Fruit fly (Drosophila melanogaster) whole organism, pupa: ENCODE results near the gene scro.

Experiments
- CG10348 ChIP-seq: fragments of 200-800 bp; sonication (Bioruptor generic); IDR thresholded peaks from 2 replicates; pipeline ENCODE4 v1.3.6; 2022; ENCODE audit warnings: missing biosample characterization, missing genetic modification characterization
- CG12605 ChIP-seq: fragments of 200-800 bp; sonication (Bioruptor generic); IDR thresholded peaks from 2 replicates; pipeline ENCODE4 v1.3.6; 2022; ENCODE audit warnings: missing biosample characterization, missing genetic modification characterization
- CG13204 ChIP-seq: fragments of 200-800 bp; sonication (Bioruptor generic); optimal IDR thresholded peaks from 2 replicates; lab custom pipeline; 2018; ENCODE audit warnings: missing biosample characterization, mild to moderate bottlenecking, missing genetic modification characterization, moderate library complexity
- CG14655 ChIP-seq: fragments of 200-800 bp; sonication (Bioruptor generic); optimal IDR thresholded peaks from 3 replicates; lab custom pipeline; 2017; ENCODE audit warnings: mild to moderate bottlenecking, missing biosample characterization, missing genetic modification reagents, missing genetic modification characterization
- CG15710 ChIP-seq: fragments of 200-800 bp; sonication (Bioruptor generic); optimal IDR thresholded peaks from 2 replicates; lab custom pipeline; 2018; ENCODE audit warnings: missing biosample characterization, mild to moderate bottlenecking, missing genetic modification characterization, moderate library complexity
- CG17806 ChIP-seq: fragments of 200-800 bp; sonication (Bioruptor generic); optimal IDR thresholded peaks from 2 replicates; lab custom pipeline; 2018; ENCODE audit warnings: missing biosample characterization, mild to moderate bottlenecking, missing genetic modification characterization, moderate library complexity
- CG32121 ChIP-seq: fragments of 200-800 bp; sonication (Bioruptor generic); IDR thresholded peaks from 2 replicates; pipeline ENCODE4 v1.3.6; 2022; ENCODE audit warnings: missing biosample characterization, missing genetic modification characterization
- CG34367 ChIP-seq: fragments of 200-800 bp; sonication (Bioruptor generic); optimal IDR thresholded peaks from 2 replicates; lab custom pipeline; 2018; ENCODE audit warnings: missing biosample characterization, mild to moderate bottlenecking, missing genetic modification characterization
- CG4496 ChIP-seq: fragments of 200-800 bp; sonication (Bioruptor generic); IDR thresholded peaks from 3 replicates; pipeline ENCODE4 v1.3.6; 2022; ENCODE audit warnings: missing biosample characterization, missing genetic modification characterization
- CG8301 ChIP-seq: fragments of 200-800 bp; sonication (Bioruptor generic); optimal IDR thresholded peaks from 2 replicates; lab custom pipeline; 2018; ENCODE audit warnings: missing biosample characterization, mild to moderate bottlenecking, missing genetic modification characterization
- CG9948 ChIP-seq: fragments of 200-800 bp; sonication (Bioruptor generic); optimal IDR thresholded peaks from 2 replicates; lab custom pipeline; 2018; ENCODE audit warnings: missing biosample characterization, mild to moderate bottlenecking, missing genetic modification characterization, moderate library complexity
- D1 ChIP-seq: fragments of 200-800 bp; sonication (Bioruptor generic); optimal IDR thresholded peaks from 2 replicates; lab custom pipeline; 2018; ENCODE audit warnings: missing biosample characterization, mild to moderate bottlenecking, missing genetic modification characterization, moderate library complexity
- EcR ChIP-seq: fragments of 200-800 bp; sonication (Bioruptor generic); optimal IDR thresholded peaks from 3 replicates; lab custom pipeline; 2019; ENCODE audit warnings: missing biosample characterization, missing genetic modification characterization, mild to moderate bottlenecking, moderate library complexity, missing genetic modification reagents
- Pif1A ChIP-seq: fragments of 200-800 bp; sonication (Bioruptor generic); optimal IDR thresholded peaks from 3 replicates; lab custom pipeline; 2016; ENCODE audit warnings: missing biosample characterization, missing genetic modification characterization
- Pif1B ChIP-seq: fragments of 200-800 bp; sonication (Bioruptor generic); optimal IDR thresholded peaks from 3 replicates; lab custom pipeline; 2016; ENCODE audit warnings: missing biosample characterization, missing genetic modification characterization
- Snoo ChIP-seq: fragments of 200-800 bp; sonication (Bioruptor generic); optimal IDR thresholded peaks from 3 replicates; lab custom pipeline; 2017; ENCODE audit warnings: missing biosample characterization, mild to moderate bottlenecking, missing genetic modification characterization, inconsistent platforms
- fd96Ca ChIP-seq: fragments of 200-800 bp; sonication (Bioruptor generic); IDR thresholded peaks from 3 replicates; pipeline ENCODE4 v1.3.6; 2022; ENCODE audit warnings: missing biosample characterization, missing genetic modification characterization
- gl ChIP-seq: fragments of 200-800 bp; sonication (Bioruptor generic); optimal IDR thresholded peaks from 2 replicates; lab custom pipeline; 2018; ENCODE audit warnings: missing biosample characterization, mild to moderate bottlenecking, missing genetic modification characterization
- rn ChIP-seq: fragments of 200-800 bp; sonication (Bioruptor generic); IDR thresholded peaks from 2 replicates; pipeline ENCODE4 v1.3.6; 2022; ENCODE audit warnings: missing biosample characterization, missing genetic modification characterization

The scro gene

dm6 chr3L:24723734-24724336 lies at the start of gene scro:
TSS of gene scro (plus strand) at chr3L:24724162.
- no peak for TF ChIP-seq CG15710
- TF ChIP-seq D1 (tag; lab: Kevin White, UChicago): peak; percentile 54
- TF ChIP-seq CG9948: no peak

dm6 chr3L:24722173-24722572 lies 1.8 kb upstream of the scro start:
- TF ChIP-seq Pif1B (GFP tag; lab: Kevin White, UChicago) (no peak), fd96Ca (GFP tag; lab: Robert Waterston, UW) (no peak), CG10348 (GFP tag; lab: Robert Waterston, UW) (no peak), CG8301 (tag; lab: Kevin White, UChicago) (no peak), CG15710 (no peak), CG9948 (no peak), EcR (GFP tag; lab: Kevin White, UChicago) (no peak), CG12605 (GFP tag; lab: Robert Waterston, UW) (no peak), Pif1A (GFP tag; lab: Kevin White, UChicago) (no peak), Snoo (tag; lab: Kevin White, UChicago) (no peak), rn (GFP tag; lab: Robert Waterston, UW) (no peak), gl (tag; lab: Kevin White, UChicago) (no peak), CG34367 (tag; lab: Kevin White, UChicago) (no peak), CG14655 (GFP tag; lab: Kevin White, UChicago) (no peak), CG4496 (no peak), CG17806 (tag; lab: Kevin White, UChicago) (no peak), CG32121 (GFP tag; lab: Robert Waterston, UW) (no peak), CG13204 (GFP tag; lab: Kevin White, UChicago) (no peak)
